Worm (Caenorhabditis elegans): ENCODE results near the gene F10E9.1.

DNA sequence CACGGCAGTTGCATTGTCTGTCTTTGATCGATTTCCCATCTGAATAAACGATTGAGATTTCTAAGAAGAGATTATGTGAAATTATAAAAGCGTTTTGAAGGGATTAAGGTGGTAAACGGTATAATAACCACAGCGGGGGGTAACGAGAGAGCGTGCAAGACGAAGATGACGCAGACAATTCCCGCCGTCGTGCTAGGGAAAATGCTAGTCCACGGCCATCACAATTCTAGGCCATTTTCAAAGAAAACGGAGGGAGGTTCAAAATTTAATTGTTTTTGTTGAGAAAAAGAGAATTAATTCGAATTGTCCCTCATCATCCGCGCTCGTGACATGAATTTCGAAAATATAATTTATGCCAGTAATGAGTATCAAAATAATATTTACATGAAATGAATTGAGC, 3.9 kb upstream of the F10E9.1 start, which contains the start of gene F10E9.11:
- TF ChIP-seq ztf-4 (tag; optimal IDR thresholded peaks at IDR 0.05) (no peak), egl-27 (tag; optimal IDR thresholded peaks at IDR 0.05) (no peak), ceh-16 (tag; optimal IDR thresholded peaks at IDR 0.05) (no peak), ceh-82 (tag; optimal IDR thresholded peaks at IDR 0.05) (no peak), nhr-76 (tag; optimal IDR thresholded peaks at IDR 0.05) (no peak), snpc-4 (tag; optimal IDR thresholded peaks at IDR 0.05) (peak; percentile 76), fos-1 (tag; optimal IDR thresholded peaks at IDR 0.05) (no peak), nhr-23 (tag; optimal IDR thresholded peaks at IDR 0.05) (peak; percentile 84), zag-1 (tag; optimal IDR thresholded peaks at IDR 0.05) (no peak), R02D3.7 (tag; optimal IDR thresholded peaks at IDR 0.05) (peak; percentile 55), ztf-11 (tag; optimal IDR thresholded peaks at IDR 0.05) (no peak), egl-5 (tag; optimal IDR thresholded peaks at IDR 0.05) (peak; percentile 64), elt-1 (tag; optimal IDR thresholded peaks at IDR 0.05) (no peak), unc-62 (GFP tag; optimal IDR thresholded peaks at IDR 0.05) (no peak)
